Fruit fly (Drosophila melanogaster) whole organism, embryonic: Measurements from ENCODE around the gene CG11562.
A peak's percentile ranks its signal among the peaks of the same experiment; 100 is the strongest.

ENCODE experiments used
- B-H1 ChIP-seq: fragments of 200-800 bp; sonication (Bioruptor generic); IDR thresholded peaks from 3 replicates; pipeline ENCODE4 v1.3.6; 2022; ENCODE audit warnings: missing biosample characterization, missing genetic modification characterization
- CG1024 ChIP-seq: fragments of 200-800 bp; sonication (Bioruptor generic); IDR thresholded peaks from 2 replicates; pipeline ENCODE4 v1.3.6; 2022; ENCODE audit warnings: missing biosample characterization, missing genetic modification characterization
- CG11398 ChIP-seq: fragments of 200-800 bp; sonication (Bioruptor generic); optimal IDR thresholded peaks from 2 replicates; lab custom pipeline; 2016; ENCODE audit warnings: missing biosample characterization, missing genetic modification characterization
- CG11723 ChIP-seq: fragments of 200-800 bp; sonication (Bioruptor generic); optimal IDR thresholded peaks from 2 replicates; lab custom pipeline; 2017; ENCODE audit warnings: missing biosample characterization, mild to moderate bottlenecking, missing genetic modification characterization
- CG14014 ChIP-seq: fragments of 200-800 bp; sonication (Bioruptor generic); IDR thresholded peaks from 2 replicates; pipeline ENCODE4 v1.3.6; 2022; ENCODE audit warnings: missing biosample characterization, missing genetic modification characterization
- CG14050 ChIP-seq: fragments of 200-800 bp; sonication (Bioruptor generic); IDR thresholded peaks from 3 replicates; pipeline ENCODE4 v1.3.6; 2022; ENCODE audit warnings: missing biosample characterization, missing genetic modification characterization
- CG15011 ChIP-seq: fragments of 200-800 bp; sonication (Bioruptor generic); optimal IDR thresholded peaks from 3 replicates; lab custom pipeline; 2018; ENCODE audit warnings: missing biosample characterization, mild to moderate bottlenecking, missing genetic modification characterization
- CG16813 ChIP-seq: fragments of 200-800 bp; sonication (Bioruptor generic); IDR thresholded peaks from 3 replicates; pipeline ENCODE4 v1.3.6; 2022; ENCODE audit warnings: missing biosample characterization, missing genetic modification characterization; ENCODE audit not compliant: partially characterized antibody
- CG31365 ChIP-seq: fragments of 200-800 bp; sonication (Bioruptor generic); optimal IDR thresholded peaks from 2 replicates; lab custom pipeline; 2018; ENCODE audit warnings: missing biosample characterization, mild to moderate bottlenecking, missing genetic modification characterization
- CG31388 ChIP-seq: fragments of 200-800 bp; sonication (Bioruptor generic); optimal IDR thresholded peaks from 2 replicates; lab custom pipeline; 2016; ENCODE audit warnings: missing biosample characterization, missing genetic modification characterization
- CG3838 ChIP-seq: fragments of 200-800 bp; sonication (Bioruptor generic); optimal IDR thresholded peaks from 3 replicates; lab custom pipeline; 2016; ENCODE audit warnings: missing biosample characterization, missing genetic modification characterization
- CG42726 ChIP-seq: fragments of 200-800 bp; sonication (Bioruptor generic); IDR thresholded peaks from 2 replicates; pipeline ENCODE4 v1.3.6; 2022; ENCODE audit warnings: missing biosample characterization, missing genetic modification characterization; ENCODE audit not compliant: partially characterized antibody
- CG4617 ChIP-seq: fragments of 200-800 bp; sonication (Bioruptor generic); optimal IDR thresholded peaks from 3 replicates; lab custom pipeline; 2016; ENCODE audit warnings: missing biosample characterization, missing genetic modification characterization, borderline replicate concordance
- CG6272 ChIP-seq: fragments of 200-800 bp; sonication (Bioruptor generic); IDR thresholded peaks from 2 replicates; pipeline ENCODE4 v1.3.6; 2022; ENCODE audit warnings: missing biosample characterization, missing genetic modification characterization
- CG6683 ChIP-seq: fragments of 200-800 bp; sonication (Bioruptor generic); optimal IDR thresholded peaks from 2 replicates; lab custom pipeline; 2017; ENCODE audit warnings: missing biosample characterization, mild to moderate bottlenecking, missing genetic modification characterization, missing genetic modification reagents
- CG6854 ChIP-seq: fragments of 200-800 bp; sonication (Bioruptor generic); optimal IDR thresholded peaks from 3 replicates; lab custom pipeline; 2017; ENCODE audit warnings: missing biosample characterization, mild to moderate bottlenecking, missing genetic modification characterization
- CG8281 ChIP-seq: fragments of 200-800 bp; sonication (Bioruptor generic); optimal IDR thresholded peaks from 2 replicates; lab custom pipeline; 2018; ENCODE audit warnings: missing biosample characterization, mild to moderate bottlenecking, missing genetic modification characterization, moderate library complexity
- CG8478 ChIP-seq: fragments of >200 bp; optimal IDR thresholded peaks from 2 replicates; lab custom pipeline; 2018
- Drgx ChIP-seq: fragments of 200-800 bp; sonication (Bioruptor generic); IDR thresholded peaks from 2 replicates; pipeline ENCODE4 v1.3.6; 2022; ENCODE audit warnings: missing biosample characterization, missing genetic modification characterization
- E2f2 ChIP-seq: fragments of 200-800 bp; sonication (Bioruptor generic); IDR thresholded peaks from 2 replicates; pipeline ENCODE4 v1.3.6; 2022; ENCODE audit warnings: missing biosample characterization, missing genetic modification characterization
- Fer3 ChIP-seq: fragments of 200-800 bp; sonication (Bioruptor generic); optimal IDR thresholded peaks from 2 replicates; lab custom pipeline; 2018; ENCODE audit warnings: missing biosample characterization, mild to moderate bottlenecking, missing genetic modification characterization, moderate library complexity
- Gsc ChIP-seq: fragments of 200-800 bp; sonication (Bioruptor generic); IDR thresholded peaks from 2 replicates; pipeline ENCODE4 v1.3.6; 2022; ENCODE audit warnings: missing biosample characterization, missing genetic modification characterization
- Gug ChIP-seq: fragments of 200-800 bp; sonication (Bioruptor generic); IDR thresholded peaks from 4 replicates; pipeline ENCODE4 v1.3.6; 2022; ENCODE audit warnings: missing biosample characterization, missing genetic modification characterization
- H15 ChIP-seq: fragments of 200-800 bp; sonication (Bioruptor generic); IDR thresholded peaks from 3 replicates; pipeline ENCODE4 v1.3.6; 2022; ENCODE audit warnings: missing biosample characterization, missing genetic modification characterization
- Kr ChIP-seq: fragments of 200-800 bp; sonication (Bioruptor generic); optimal IDR thresholded peaks from 2 replicates; lab custom pipeline; 2017; ENCODE audit warnings: missing biosample characterization, mild to moderate bottlenecking, missing genetic modification characterization
- Mad ChIP-seq: fragments of 200-800 bp; sonication (Bioruptor generic); optimal IDR thresholded peaks from 2 replicates; lab custom pipeline; 2016; ENCODE audit warnings: missing biosample characterization, missing genetic modification characterization
- Nf-YC ChIP-seq: fragments of 200-800 bp; optimal IDR thresholded peaks from 3 replicates; lab custom pipeline; 2019; ENCODE audit warnings: missing biosample characterization, mild to moderate bottlenecking, missing genetic modification characterization, moderate library complexity
- NfI ChIP-seq: fragments of 200-800 bp; sonication (Bioruptor generic); optimal IDR thresholded peaks from 3 replicates; lab custom pipeline; 2018; ENCODE audit warnings: missing biosample characterization, mild to moderate bottlenecking, missing genetic modification characterization, moderate library complexity
- Ravus ChIP-seq: fragments of 200-800 bp; sonication (Bioruptor generic); IDR thresholded peaks from 2 replicates; pipeline ENCODE4 v1.3.6; 2022; ENCODE audit warnings: missing biosample characterization, missing genetic modification characterization
- TFAM ChIP-seq: fragments of 200-800 bp; sonication (Bioruptor generic); optimal IDR thresholded peaks from 2 replicates; lab custom pipeline; 2017; ENCODE audit warnings: missing biosample characterization, missing genetic modification characterization, inconsistent platforms
- Vsx1 ChIP-seq: fragments of 200-800 bp; sonication (Bioruptor generic); optimal IDR thresholded peaks from 2 replicates; lab custom pipeline; 2017; ENCODE audit warnings: missing biosample characterization, mild to moderate bottlenecking, missing genetic modification characterization, missing genetic modification reagents
- YL-1 ChIP-seq: fragments of 200-800 bp; sonication (Bioruptor generic); optimal IDR thresholded peaks from 3 replicates; lab custom pipeline; 2017; ENCODE audit warnings: missing biosample characterization, mild to moderate bottlenecking, missing genetic modification characterization
- cad ChIP-seq: fragments of >200 bp; optimal IDR thresholded peaks from 2 replicates; lab custom pipeline; 2017; ENCODE audit warnings: missing biosample characterization, missing genetic modification characterization
- caup ChIP-seq: fragments of 200-800 bp; sonication (Bioruptor generic); optimal IDR thresholded peaks from 3 replicates; lab custom pipeline; 2017; ENCODE audit warnings: missing biosample characterization, mild to moderate bottlenecking, missing genetic modification characterization, moderate library complexity; ENCODE audit not compliant: severe bottlenecking
- gem ChIP-seq: fragments of 200-800 bp; sonication (Bioruptor generic); optimal IDR thresholded peaks from 2 replicates; lab custom pipeline; 2019; ENCODE audit warnings: missing biosample characterization, mild to moderate bottlenecking, missing genetic modification characterization, moderate library complexity
- gro ChIP-seq: fragments of 200-800 bp; sonication (Bioruptor generic); optimal IDR thresholded peaks from 2 replicates; lab custom pipeline; 2016; ENCODE audit warnings: missing biosample characterization, missing genetic modification characterization
- gt ChIP-seq: fragments of 200-800 bp; sonication (Bioruptor generic); IDR thresholded peaks from 2 replicates; pipeline ENCODE4 v1.3.6; 2022; ENCODE audit warnings: missing biosample characterization, missing genetic modification characterization
- hbn ChIP-seq: fragments of 200-800 bp; sonication (Bioruptor generic); IDR thresholded peaks from 2 replicates; pipeline ENCODE4 v1.3.6; 2022; ENCODE audit warnings: missing biosample characterization, missing genetic modification characterization; ENCODE audit not compliant: partially characterized antibody
- ind ChIP-seq: fragments of 200-800 bp; sonication (Bioruptor generic); optimal IDR thresholded peaks from 3 replicates; lab custom pipeline; 2016; ENCODE audit warnings: missing biosample characterization, missing genetic modification characterization
- kay ChIP-seq: fragments of 200-800 bp; sonication (Bioruptor generic); optimal IDR thresholded peaks from 2 replicates; lab custom pipeline; 2016; ENCODE audit warnings: missing biosample characterization, missing genetic modification characterization
- lmd ChIP-seq: fragments of 200-800 bp; sonication (Bioruptor generic); IDR thresholded peaks from 2 replicates; pipeline ENCODE4 v1.3.6; 2022; ENCODE audit warnings: missing biosample characterization, missing genetic modification characterization
- lola ChIP-seq, 3 experiments: fragments of >200 bp in 2 of 3; fragments of 200-800 bp in 1 of 3; sonication (Bioruptor generic) in 1 of 3; optimal IDR thresholded peaks; 2 replicates each; lab custom pipeline; 2017 to 2019; ENCODE audit warnings: missing biosample characterization in 3 of 3, missing genetic modification characterization in 3 of 3, mild to moderate bottlenecking in 1 of 3, moderate library complexity in 1 of 3
- onecut ChIP-seq: fragments of 200-800 bp; sonication (Bioruptor generic); IDR thresholded peaks from 2 replicates; pipeline ENCODE4 v1.3.6; 2022; ENCODE audit warnings: missing biosample characterization, missing genetic modification characterization
- p53 ChIP-seq: fragments of 200-800 bp; sonication (Bioruptor generic); optimal IDR thresholded peaks from 2 replicates; lab custom pipeline; 2016; ENCODE audit warnings: missing biosample characterization, missing genetic modification characterization
- pfk ChIP-seq: fragments of 200-800 bp; sonication (Bioruptor generic); optimal IDR thresholded peaks from 2 replicates; lab custom pipeline; 2018; ENCODE audit warnings: missing biosample characterization, mild to moderate bottlenecking, missing genetic modification characterization, moderate library complexity
- pnt ChIP-seq: fragments of 200-800 bp; sonication (Bioruptor generic); optimal IDR thresholded peaks from 3 replicates; lab custom pipeline; 2016; ENCODE audit warnings: missing biosample characterization, missing genetic modification characterization
- sc ChIP-seq, 3 experiments: fragments of >200 bp in 2 of 3; fragments of 200-800 bp in 1 of 3; sonication (Bioruptor generic) in 1 of 3; optimal IDR thresholded peaks; 2 replicates in 2 of 3; 3 replicates in 1 of 3; lab custom pipeline; 2017; ENCODE audit warnings: mild to moderate bottlenecking in 1 of 3, missing biosample characterization in 1 of 3, missing genetic modification characterization in 1 of 3, missing genetic modification reagents in 1 of 3
- sr ChIP-seq: fragments of 200-800 bp; sonication (Bioruptor generic); IDR thresholded peaks from 3 replicates; pipeline ENCODE4 v1.3.6; 2022; ENCODE audit warnings: missing biosample characterization, missing genetic modification characterization
- trh ChIP-seq: fragments of 200-800 bp; sonication (Bioruptor generic); optimal IDR thresholded peaks from 2 replicates; lab custom pipeline; 2016; ENCODE audit warnings: missing biosample characterization, missing genetic modification characterization
- tx ChIP-seq: fragments of 200-800 bp; sonication (Bioruptor generic); optimal IDR thresholded peaks from 2 replicates; lab custom pipeline; 2016; ENCODE audit warnings: missing biosample characterization, missing genetic modification characterization
- zfh1 ChIP-seq: fragments of 200-800 bp; sonication (Bioruptor generic); IDR thresholded peaks from 3 replicates; pipeline ENCODE4 v1.3.6; 2022; ENCODE audit warnings: missing biosample characterization, missing genetic modification characterization

CG11562 gene

DNA sequence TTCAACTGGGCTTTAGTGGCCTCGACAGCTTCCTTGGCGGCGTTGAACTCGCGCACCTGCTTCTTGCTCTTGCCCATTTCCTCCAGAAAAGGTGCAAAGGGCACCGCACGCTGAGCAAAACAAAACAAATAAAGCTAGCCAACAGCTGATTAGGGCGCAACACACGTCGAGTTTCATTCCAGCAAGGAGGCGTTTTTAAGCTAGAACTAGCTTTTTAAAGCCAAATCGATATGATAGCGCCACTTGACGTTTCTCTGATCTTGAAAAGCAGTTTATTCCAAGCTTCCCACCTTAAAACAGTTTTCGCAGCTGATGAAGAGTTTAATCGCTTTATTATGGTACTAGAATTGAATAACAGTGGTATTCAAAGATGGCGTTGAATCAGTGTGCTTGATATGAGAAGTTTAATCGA, 9.1 kb upstream of the CG11562 start, which contains the start of gene CG11601 (continued):
- TF ChIP-seq gem (tag; lab: Kevin White, UChicago) (no peak), Gsc (GFP tag; lab: Robert Waterston, UW) (no peak), CG1024 (GFP tag; lab: Robert Waterston, UW) (no peak), Fer3 (no peak), pfk (no peak), Kr (no peak), tx (GFP tag; lab: Kevin White, UChicago) (no peak), CG3838 (GFP tag; lab: Kevin White, UChicago) (no peak), ind (peak; percentile 18), CG14014 (GFP tag; lab: Robert Waterston, UW) (no peak), trh (no peak), Nf-YC (tag; lab: Kevin White, UChicago) (peak; percentile 23), lola (GFP tag; optimal IDR thresholded peaks at IDR 0.05; lab: Kevin White, UChicago) (peak in 1 of 3 experiments; percentile 24), CG8281 (tag; lab: Kevin White, UChicago) (no peak), Mad (GFP tag; lab: Kevin White, UChicago) (peak; percentile 26), H15 (GFP tag; lab: Robert Waterston, UW) (no peak), NfI (GFP tag; lab: Kevin White, UChicago) (peak; percentile 28), CG42726 (0 out of 2 replicates have a peak, but pooled peaks have one; percentile 40), cad (no peak), CG6854 (GFP tag; lab: Kevin White, UChicago) (no peak), sr (GFP tag; lab: Robert Waterston, UW) (no peak), CG16813 (no peak), CG11398 (GFP tag; lab: Kevin White, UChicago) (no peak), YL-1 (GFP tag; lab: Kevin White, UChicago) (peak; percentile 22), CG11723 (GFP tag; lab: Kevin White, UChicago) (no peak), CG15011 (GFP tag; lab: Kevin White, UChicago) (no peak), gt (GFP tag; lab: Robert Waterston, UW) (no peak), E2f2 (GFP tag; lab: Robert Waterston, UW) (peak; percentile 72), sc (optimal IDR thresholded peaks at IDR 0.05; lab: Kevin White, UChicago) (no peak), sc (GFP tag; optimal IDR thresholded peaks at IDR 0.05; lab: Kevin White, UChicago) (no peak), p53 (GFP tag; lab: Kevin White, UChicago) (no peak), CG8478 (no peak), CG14050 (no peak), zfh1 (GFP tag; lab: Robert Waterston, UW) (0 out of 3 replicates have a peak, but pooled peaks have one; percentile 44), B-H1 (GFP tag; lab: Robert Waterston, UW) (no peak), Vsx1 (GFP tag; lab: Kevin White, UChicago) (no peak), caup (GFP tag; lab: Kevin White, UChicago) (no peak), CG31388 (GFP tag; lab: Kevin White, UChicago) (no peak), CG6683 (GFP tag; lab: Kevin White, UChicago) (no peak), Ravus (GFP tag; lab: Robert Waterston, UW) (no peak), Drgx (GFP tag; lab: Robert Waterston, UW) (no peak), TFAM (GFP tag; lab: Kevin White, UChicago) (no peak), kay (GFP tag; lab: Kevin White, UChicago) (peak; percentile 21), onecut (peak; percentile 47), hbn (GFP tag; lab: Robert Waterston, UW) (peak; percentile 25; the same call in 1 of the 2 replicates), CG6272 (GFP tag; lab: Robert Waterston, UW) (peak; percentile 34; the same call in 1 of the 2 replicates), lmd (GFP tag; lab: Robert Waterston, UW) (peak; percentile 41; the same call in 1 of the 2 replicates), CG4617 (GFP tag; lab: Kevin White, UChicago) (no peak), Gug (GFP tag; lab: Robert Waterston, UW) (peak; percentile 21; the same call in 1 of the 4 replicates), gro (GFP tag; lab: Kevin White, UChicago) (peak; percentile 21), CG31365 (tag; lab: Kevin White, UChicago) (peak; percentile 27), pnt (GFP tag; lab: Kevin White, UChicago) (peak; percentile 0)
